Worm (Caenorhabditis elegans) whole organism, mixed stage, embryonic: ENCODE results near the gene str-28.

Experiments used
- M03D4.4 ChIP-seq: sonication (generic microtip); optimal IDR thresholded peaks from 2 replicates; lab custom pipeline; 2017; ENCODE audit warnings: mild to moderate bottlenecking, missing genetic modification characterization, missing compliant biosample characterization
- bed-3 ChIP-seq: fragments of 200-800 bp; sonication (Bioruptor generic); optimal IDR thresholded peaks from 3 replicates; lab custom pipeline; 2018; ENCODE audit warnings: mild to moderate bottlenecking, missing genetic modification characterization, moderate library complexity, missing compliant biosample characterization
- blmp-1 ChIP-seq: fragments of 150-350 bp; optimal IDR thresholded peaks from 2 replicates; lab custom pipeline; 2014; ENCODE audit warnings: missing biosample characterization, missing genetic modification characterization
- ceh-39 ChIP-seq: fragments of 150-350 bp; optimal IDR thresholded peaks from 2 replicates; lab custom pipeline; 2014; ENCODE audit warnings: missing biosample characterization, missing genetic modification characterization
- ceh-83 ChIP-seq: fragments of 200-800 bp; sonication (Bioruptor generic); optimal IDR thresholded peaks from 2 replicates; lab custom pipeline; 2018; ENCODE audit warnings: mild to moderate bottlenecking, missing genetic modification characterization, missing compliant biosample characterization
- ces-1 ChIP-seq: fragments of 150-350 bp; optimal IDR thresholded peaks from 2 replicates; lab custom pipeline; 2014; ENCODE audit warnings: missing biosample characterization, missing genetic modification reagents, missing genetic modification characterization
- cnd-1 ChIP-seq: fragments of 200-800 bp; sonication (Bioruptor generic); optimal IDR thresholded peaks from 2 replicates; lab custom pipeline; 2018; ENCODE audit warnings: mild to moderate bottlenecking, missing genetic modification characterization, missing compliant biosample characterization
- drap-1 ChIP-seq: fragments of 200-800 bp; sonication (Bioruptor generic); optimal IDR thresholded peaks from 3 replicates; lab custom pipeline; 2018; ENCODE audit warnings: mild to moderate bottlenecking, missing genetic modification characterization, missing compliant biosample characterization
- elt-1 ChIP-seq: sonication (generic microtip); optimal IDR thresholded peaks from 2 replicates; lab custom pipeline; 2017; ENCODE audit warnings: missing genetic modification characterization, mild to moderate bottlenecking, missing compliant biosample characterization, antibody characterized with exemption, moderate library complexity, borderline replicate concordance; ENCODE audit not compliant: insufficient read depth
- elt-3 ChIP-seq: fragments of 150-350 bp; optimal IDR thresholded peaks from 2 replicates; lab custom pipeline; 2014; ENCODE audit warnings: missing biosample characterization, missing genetic modification characterization
- flh-1 ChIP-seq: fragments of 200-800 bp; sonication (Bioruptor generic); optimal IDR thresholded peaks from 2 replicates; lab custom pipeline; 2018; ENCODE audit warnings: mild to moderate bottlenecking, missing genetic modification characterization, moderate library complexity, missing compliant biosample characterization
- lin-13 ChIP-seq: fragments of 150-350 bp; optimal IDR thresholded peaks from 2 replicates; lab custom pipeline; 2014; ENCODE audit warnings: missing biosample characterization, missing genetic modification characterization
- lsy-2 ChIP-seq: fragments of 150-350 bp; optimal IDR thresholded peaks from 2 replicates; lab custom pipeline; 2014; ENCODE audit warnings: missing biosample characterization, missing genetic modification characterization
- mab-5 ChIP-seq: fragments of 150-350 bp; optimal IDR thresholded peaks from 2 replicates; lab custom pipeline; 2014; ENCODE audit warnings: missing biosample characterization, missing genetic modification characterization
- mep-1 ChIP-seq: fragments of 150-350 bp; optimal IDR thresholded peaks from 2 replicates; lab custom pipeline; 2017; ENCODE audit warnings: missing biosample characterization, missing genetic modification reagents, missing genetic modification characterization, inconsistent platforms
- mls-2 ChIP-seq: sonication (generic microtip); optimal IDR thresholded peaks from 2 replicates; lab custom pipeline; 2016; ENCODE audit warnings: mild to moderate bottlenecking, missing genetic modification characterization, moderate library complexity, missing compliant biosample characterization
- nhr-12 ChIP-seq: fragments of 150-350 bp; optimal IDR thresholded peaks from 2 replicates; lab custom pipeline; 2014; ENCODE audit warnings: missing biosample characterization, missing genetic modification characterization
- nhr-2 ChIP-seq: fragments of 150-350 bp; optimal IDR thresholded peaks from 2 replicates; lab custom pipeline; 2014; ENCODE audit warnings: missing biosample characterization, missing genetic modification characterization
- nhr-237 ChIP-seq: fragments of 150-350 bp; optimal IDR thresholded peaks from 2 replicates; lab custom pipeline; 2014; ENCODE audit warnings: missing biosample characterization, missing genetic modification characterization
- nhr-28 ChIP-seq: fragments of 150-350 bp; optimal IDR thresholded peaks from 2 replicates; lab custom pipeline; 2014; ENCODE audit warnings: missing biosample characterization, missing genetic modification characterization
- nhr-76 ChIP-seq: sonication (generic microtip); optimal IDR thresholded peaks from 2 replicates; lab custom pipeline; 2017; ENCODE audit warnings: missing biosample characterization, missing genetic modification characterization
- pha-4 ChIP-seq: fragments of 150-350 bp; optimal IDR thresholded peaks from 2 replicates; lab custom pipeline; 2018; ENCODE audit warnings: missing biosample characterization, missing genetic modification reagents, missing genetic modification characterization
- sem-2 ChIP-seq: fragments of 200-800 bp; sonication (Bioruptor generic); optimal IDR thresholded peaks from 2 replicates; lab custom pipeline; 2018; ENCODE audit warnings: mild to moderate bottlenecking, missing genetic modification characterization, missing compliant biosample characterization
- snpc-4 ChIP-seq: fragments of 150-350 bp; optimal IDR thresholded peaks from 2 replicates; lab custom pipeline; 2014; ENCODE audit warnings: missing biosample characterization, missing genetic modification characterization
- sptf-1 ChIP-seq: sonication (generic microtip); optimal IDR thresholded peaks from 2 replicates; lab custom pipeline; 2017; ENCODE audit warnings: mild to moderate bottlenecking, missing genetic modification characterization, moderate library complexity, missing compliant biosample characterization
- tbx-8 ChIP-seq: fragments of 200-800 bp; sonication (Bioruptor generic); optimal IDR thresholded peaks from 2 replicates; lab custom pipeline; 2018; ENCODE audit warnings: mild to moderate bottlenecking, missing genetic modification characterization, moderate library complexity, missing compliant biosample characterization
- unc-120 ChIP-seq: sonication (generic microtip); optimal IDR thresholded peaks from 2 replicates; lab custom pipeline; 2017; ENCODE audit warnings: missing genetic modification characterization, missing compliant biosample characterization; ENCODE audit not compliant: poor library complexity, severe bottlenecking
- unc-39 ChIP-seq: fragments of 150-350 bp; optimal IDR thresholded peaks from 2 replicates; lab custom pipeline; 2014; ENCODE audit warnings: missing biosample characterization, missing genetic modification characterization
- unc-62 ChIP-seq: fragments of 150-350 bp; optimal IDR thresholded peaks from 2 replicates; lab custom pipeline; 2014; ENCODE audit warnings: missing biosample characterization, missing genetic modification reagents, missing genetic modification characterization
- zip-8 ChIP-seq: fragments of 150-350 bp; optimal IDR thresholded peaks from 2 replicates; lab custom pipeline; 2014; ENCODE audit warnings: missing biosample characterization, missing genetic modification characterization
- ztf-11 ChIP-seq: fragments of 150-350 bp; optimal IDR thresholded peaks from 2 replicates; lab custom pipeline; 2014; ENCODE audit warnings: missing biosample characterization, missing genetic modification characterization

Gene str-28

ce11 chrV:7495189-7495588 lies 22.5 kb upstream of the str-28 start, which contains the start of gene srbc-11:
Gene srbc-11, minus strand, starts transcription at chrV:7495289.
- TF ChIP-seq M03D4.4 (tag; lab: Kevin White, UChicago) (no peak), unc-39 (tag; lab: Kevin White, UChicago) (no peak), mep-1 (no peak), blmp-1 (tag; lab: Kevin White, UChicago) (no peak), nhr-28 (tag; lab: Kevin White, UChicago) (no peak), ces-1 (GFP tag; lab: Kevin White, UChicago) (no peak), sem-2 (no peak), bed-3 (GFP tag; lab: Kevin White, UChicago) (no peak), elt-3 (tag; lab: Kevin White, UChicago) (no peak), nhr-76 (no peak), cnd-1 (no peak), drap-1 (GFP tag; lab: Kevin White, UChicago) (no peak)
- TF ChIP-seq, all 35 proteins: peak for 0

ce11 chrV:7492924-7493323 lies 20.2 kb upstream of the str-28 start, which contains the start of gene srbc-10:
Gene srbc-10, minus strand, starts transcription at chrV:7493024.
- TF ChIP-seq mab-5 (tag; lab: Kevin White, UChicago): no peak
- TF ChIP-seq nhr-2: no peak
- no peak for TF ChIP-seq bed-3 (GFP tag; lab: Kevin White, UChicago)

ce11 chrV:7490340-7490739 lies 17.6 kb upstream of the str-28 start, which contains the start of gene srbc-9:
Gene srbc-9, minus strand, starts transcription at chrV:7490440.
- TF ChIP-seq nhr-237 (tag; lab: Kevin White, UChicago) (no peak), unc-62 (GFP tag; lab: Kevin White, UChicago) (no peak), mab-5 (tag; lab: Kevin White, UChicago) (no peak), pha-4 (tag; lab: Kevin White, UChicago) (no peak), sptf-1 (tag; lab: Kevin White, UChicago) (no peak), lsy-2 (tag; lab: Kevin White, UChicago) (no peak), elt-1 (tag; lab: Kevin White, UChicago) (no peak), drap-1 (GFP tag; lab: Kevin White, UChicago) (no peak), nhr-2 (no peak), zip-8 (tag; lab: Kevin White, UChicago) (no peak), unc-39 (tag; lab: Kevin White, UChicago) (no peak), unc-120 (tag; lab: Kevin White, UChicago) (no peak), lin-13 (no peak), snpc-4 (tag; lab: Kevin White, UChicago) (no peak), nhr-12 (tag; lab: Kevin White, UChicago) (no peak), tbx-8 (no peak), bed-3 (GFP tag; lab: Kevin White, UChicago) (no peak), blmp-1 (tag; lab: Kevin White, UChicago) (no peak)

ce11 chrV:7487518-7487917 lies 14.8 kb upstream of the str-28 start, which contains the start of gene srbc-7:
Gene srbc-7, minus strand, starts transcription at chrV:7487618.
- TF ChIP-seq nhr-12 (tag; lab: Kevin White, UChicago): no peak
- no peak for TF ChIP-seq nhr-28 (tag; lab: Kevin White, UChicago)
- no peak for TF ChIP-seq unc-120 (tag; lab: Kevin White, UChicago)
- TF ChIP-seq, all 35 proteins: peak for 0

ce11 chrV:7485000-7485399 lies 12.3 kb upstream of the str-28 start, which contains the start of gene srbc-8:
Gene srbc-8, minus strand, starts transcription at chrV:7485100.
- TF ChIP-seq mab-5 (tag; lab: Kevin White, UChicago) (no peak), mep-1 (no peak), snpc-4 (tag; lab: Kevin White, UChicago) (no peak), nhr-12 (tag; lab: Kevin White, UChicago) (no peak), mls-2 (tag; lab: Kevin White, UChicago) (no peak), nhr-28 (tag; lab: Kevin White, UChicago) (no peak), nhr-2 (no peak), blmp-1 (tag; lab: Kevin White, UChicago) (no peak), ceh-39 (tag; lab: Kevin White, UChicago) (no peak), unc-120 (tag; lab: Kevin White, UChicago) (no peak), lsy-2 (tag; lab: Kevin White, UChicago) (no peak)

ce11 chrV:7480949-7481348 lies 8.2 kb upstream of the str-28 start, which contains the start of gene C18B10.6:
Gene C18B10.6, minus strand, starts transcription at chrV:7481049.
- TF ChIP-seq lsy-2 (tag; lab: Kevin White, UChicago) (no peak), elt-3 (tag; lab: Kevin White, UChicago) (no peak), zip-8 (tag; lab: Kevin White, UChicago) (no peak), nhr-237 (tag; lab: Kevin White, UChicago) (no peak), cnd-1 (no peak), unc-39 (tag; lab: Kevin White, UChicago) (no peak), flh-1 (GFP tag; lab: Kevin White, UChicago) (no peak), mls-2 (tag; lab: Kevin White, UChicago) (no peak), ztf-11 (no peak), pha-4 (tag; lab: Kevin White, UChicago) (no peak), ceh-83 (no peak), drap-1 (GFP tag; lab: Kevin White, UChicago) (no peak)
